Fruit fly (Drosophila melanogaster) whole organism, adult: ENCODE measurements around the gene Or85f.

ENCODE experiments used
- CG11617 ChIP-seq: fragments of 200-800 bp; sonication (Bioruptor generic); optimal IDR thresholded peaks from 2 replicates; lab custom pipeline; 2017; ENCODE audit warnings: mild to moderate bottlenecking, missing biosample characterization, missing genetic modification reagents, missing genetic modification characterization
- CG12768 ChIP-seq: fragments of 200-800 bp; sonication (Bioruptor generic); optimal IDR thresholded peaks from 2 replicates; lab custom pipeline; 2017; ENCODE audit warnings: missing biosample characterization, missing genetic modification characterization, mild to moderate bottlenecking, moderate library complexity, missing genetic modification reagents
- CG14711 ChIP-seq: fragments of 200-800 bp; sonication (Bioruptor generic); optimal IDR thresholded peaks from 2 replicates; lab custom pipeline; 2018; ENCODE audit warnings: missing biosample characterization, mild to moderate bottlenecking, missing genetic modification characterization, moderate library complexity
- CG1620 ChIP-seq: fragments of 200-800 bp; sonication (Bioruptor generic); optimal IDR thresholded peaks from 2 replicates; lab custom pipeline; 2016; ENCODE audit warnings: missing biosample characterization, missing genetic modification characterization
- CG33017 ChIP-seq: fragments of 200-800 bp; sonication (Bioruptor generic); optimal IDR thresholded peaks from 2 replicates; lab custom pipeline; 2018; ENCODE audit warnings: missing biosample characterization, mild to moderate bottlenecking, missing genetic modification characterization, moderate library complexity
- CG5204 ChIP-seq: fragments of 200-800 bp; sonication (Bioruptor generic); optimal IDR thresholded peaks from 2 replicates; lab custom pipeline; 2016; ENCODE audit warnings: missing biosample characterization, missing genetic modification characterization
- CG7045 ChIP-seq: fragments of 200-800 bp; sonication (Bioruptor generic); optimal IDR thresholded peaks from 2 replicates; lab custom pipeline; 2017; ENCODE audit warnings: missing biosample characterization, mild to moderate bottlenecking, missing genetic modification characterization
- CG7101 ChIP-seq: fragments of 200-800 bp; sonication (Bioruptor generic); optimal IDR thresholded peaks from 2 replicates; lab custom pipeline; 2018; ENCODE audit warnings: missing biosample characterization, mild to moderate bottlenecking, missing genetic modification characterization, moderate library complexity
- Clk ChIP-seq: fragments of 200-800 bp; sonication (Bioruptor generic); optimal IDR thresholded peaks from 2 replicates; lab custom pipeline; 2017; ENCODE audit warnings: missing biosample characterization, missing genetic modification characterization
- Crg-1 ChIP-seq: fragments of 200-800 bp; sonication (Bioruptor generic); optimal IDR thresholded peaks from 2 replicates; lab custom pipeline; 2016; ENCODE audit warnings: missing biosample characterization, missing genetic modification characterization
- Hr96 ChIP-seq: fragments of 200-800 bp; sonication (Bioruptor generic); optimal IDR thresholded peaks from 2 replicates; lab custom pipeline; 2016; ENCODE audit warnings: missing biosample characterization, missing genetic modification characterization
- Mnt ChIP-seq: fragments of 200-800 bp; sonication (Bioruptor generic); optimal IDR thresholded peaks from 2 replicates; lab custom pipeline; 2016; ENCODE audit warnings: missing biosample characterization, mild to moderate bottlenecking, missing genetic modification characterization
- bab1 ChIP-seq: fragments of 200-800 bp; sonication (Bioruptor generic); optimal IDR thresholded peaks from 3 replicates; lab custom pipeline; 2019; ENCODE audit warnings: missing biosample characterization, mild to moderate bottlenecking, missing genetic modification characterization, moderate library complexity
- cic ChIP-seq: fragments of 200-800 bp; sonication (Bioruptor generic); optimal IDR thresholded peaks from 2 replicates; lab custom pipeline; 2017; ENCODE audit warnings: missing biosample characterization, mild to moderate bottlenecking, missing genetic modification characterization, moderate library complexity
- cnc ChIP-seq, 2 experiments: fragments of >200 bp; optimal IDR thresholded peaks; 2 replicates each; lab custom pipeline; 2017
- kay ChIP-seq: fragments of 200-800 bp; sonication (Bioruptor generic); peaks from one replicate; lab custom pipeline; 2016; ENCODE audit warnings: missing biosample characterization, missing genetic modification characterization, borderline replicate concordance
- ovo ChIP-seq: fragments of 200-800 bp; sonication (Bioruptor generic); optimal IDR thresholded peaks from 2 replicates; lab custom pipeline; 2016; ENCODE audit warnings: missing biosample characterization, missing genetic modification characterization
- pad ChIP-seq: fragments of 200-800 bp; sonication (Bioruptor generic); optimal IDR thresholded peaks from 3 replicates; lab custom pipeline; 2017; ENCODE audit warnings: missing biosample characterization, missing genetic modification characterization, mild to moderate bottlenecking, moderate library complexity, missing genetic modification reagents
- tj ChIP-seq: fragments of 200-800 bp; sonication (Bioruptor generic); optimal IDR thresholded peaks from 3 replicates; lab custom pipeline; 2017; ENCODE audit warnings: missing biosample characterization, mild to moderate bottlenecking, missing genetic modification characterization, moderate library complexity
- toe ChIP-seq: fragments of 200-800 bp; sonication (Bioruptor generic); optimal IDR thresholded peaks from 2 replicates; lab custom pipeline; 2016; ENCODE audit warnings: missing biosample characterization, missing genetic modification characterization

The Or85f gene

dm6 chr3R:9392421-9392820 is 5.6 kb upstream of the Or85f start:
- TF ChIP-seq Hr96 (GFP tag; lab: Kevin White, UChicago) (no peak), Crg-1 (GFP tag; lab: Kevin White, UChicago) (no peak), CG7101 (tag; lab: Kevin White, UChicago) (no peak), toe (GFP tag; lab: Kevin White, UChicago) (no peak), cic (GFP tag; lab: Kevin White, UChicago) (no peak), CG33017 (no peak), CG5204 (GFP tag; lab: Kevin White, UChicago) (no peak), Mnt (GFP tag; lab: Kevin White, UChicago) (no peak), kay (GFP tag; lab: Kevin White, UChicago) (no peak), CG1620 (no peak), bab1 (GFP tag; lab: Kevin White, UChicago) (no peak), Clk (no peak), CG7045 (GFP tag; lab: Kevin White, UChicago) (no peak), tj (GFP tag; lab: Kevin White, UChicago) (no peak), pad (no peak), CG12768 (no peak)

dm6 chr3R:9393542-9394025 is 4.4 kb upstream of the Or85f start:
- TF ChIP-seq ovo (GFP tag; lab: Kevin White, UChicago) (no peak), Crg-1 (GFP tag; lab: Kevin White, UChicago) (no peak), CG1620 (no peak), CG14711 (tag; lab: Kevin White, UChicago) (peak; percentile 29), Hr96 (GFP tag; lab: Kevin White, UChicago) (no peak)

- no peak for TF ChIP-seq CG14711 (tag; lab: Kevin White, UChicago)
- peak; percentile 26 for TF ChIP-seq CG33017
- TF ChIP-seq kay (GFP tag; lab: Kevin White, UChicago) = no peak
- peak; percentile 25 for TF ChIP-seq CG11617 (GFP tag; lab: Kevin White, UChicago)
- no peak for TF ChIP-seq cnc (optimal IDR thresholded peaks at IDR 0.05; lab: Kevin White, UChicago)
- TF ChIP-seq cic (GFP tag; lab: Kevin White, UChicago) = no peak
- TF ChIP-seq toe (GFP tag; lab: Kevin White, UChicago) = peak; percentile 25
- TF ChIP-seq CG1620 = peak; percentile 14
- TF ChIP-seq CG7101 (tag; lab: Kevin White, UChicago) = peak; percentile 28
- peak; percentile 60 for TF ChIP-seq Mnt (GFP tag; lab: Kevin White, UChicago)
- TF ChIP-seq ovo (GFP tag; lab: Kevin White, UChicago) = no peak
- TF ChIP-seq pad = no peak
- TF ChIP-seq Crg-1 (GFP tag; lab: Kevin White, UChicago) = no peak
- TF ChIP-seq CG12768 = peak; percentile 36
- TF ChIP-seq tj (GFP tag; lab: Kevin White, UChicago) = peak; percentile 45
- TF ChIP-seq Clk = no peak
- no peak for TF ChIP-seq CG5204 (GFP tag; lab: Kevin White, UChicago)
- peak; percentile 35 for TF ChIP-seq Hr96 (GFP tag; lab: Kevin White, UChicago)
- TF ChIP-seq bab1 (GFP tag; lab: Kevin White, UChicago) = peak; percentile 22
- TF ChIP-seq CG7045 (GFP tag; lab: Kevin White, UChicago) = peak; percentile 28
Measured at dm6 chr3R:9394385-9395042, 3.5 kb upstream of the Or85f start, which contains the start of gene FER. TSS of gene FER (minus strand) at chr3R:9394546.

DNA sequence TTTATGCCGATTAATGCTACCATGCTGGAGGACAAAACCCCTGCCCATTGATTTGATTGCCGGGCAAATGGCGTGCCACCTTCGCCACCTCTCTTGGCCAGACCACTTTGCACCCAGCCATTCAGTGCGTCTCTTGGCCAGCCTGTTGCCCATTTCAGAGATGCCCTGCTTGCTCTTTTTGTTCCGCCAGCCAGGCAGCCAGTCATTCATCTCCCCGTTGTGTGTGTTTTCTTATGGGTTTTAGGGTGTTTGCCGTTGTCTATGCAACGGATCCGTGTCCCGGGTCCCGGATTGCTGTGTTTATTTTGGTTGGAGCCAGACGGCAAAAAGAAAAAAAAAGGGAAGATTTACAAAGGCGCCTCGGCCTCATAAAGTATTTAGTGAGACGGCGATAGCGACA is 2.0 kb upstream of the Or85f start:
- no peak for TF ChIP-seq CG7045 (GFP tag; lab: Kevin White, UChicago)
- TF ChIP-seq ovo (GFP tag; lab: Kevin White, UChicago) = no peak
- no peak for TF ChIP-seq CG7101 (tag; lab: Kevin White, UChicago)
- TF ChIP-seq CG33017 = no peak

- TF ChIP-seq cnc (optimal IDR thresholded peaks at IDR 0.05; lab: Kevin White, UChicago) = no peak
- no peak for TF ChIP-seq cic (GFP tag; lab: Kevin White, UChicago)
- TF ChIP-seq CG5204 (GFP tag; lab: Kevin White, UChicago) = no peak
- no peak for TF ChIP-seq CG1620
- no peak for TF ChIP-seq Mnt (GFP tag; lab: Kevin White, UChicago)
Measured at dm6 chr3R:9399074-9399473, 1.1 kb downstream of the Or85f start.

- TF ChIP-seq Crg-1 (GFP tag; lab: Kevin White, UChicago) (peak; percentile 70), CG11617 (GFP tag; lab: Kevin White, UChicago) (peak; percentile 82), tj (GFP tag; lab: Kevin White, UChicago) (peak; percentile 52), Mnt (GFP tag; lab: Kevin White, UChicago) (peak; percentile 62), CG33017 (peak; percentile 76), Clk (peak; percentile 5), bab1 (GFP tag; lab: Kevin White, UChicago) (peak; percentile 93), CG7045 (GFP tag; lab: Kevin White, UChicago) (peak; percentile 65), CG14711 (tag; lab: Kevin White, UChicago) (peak; percentile 84), toe (GFP tag; lab: Kevin White, UChicago) (peak; percentile 62), Hr96 (GFP tag; lab: Kevin White, UChicago) (peak; percentile 34), cic (GFP tag; lab: Kevin White, UChicago) (no peak), cnc (optimal IDR thresholded peaks at IDR 0.05; lab: Kevin White, UChicago) (no peak), CG1620 (peak; percentile 69), CG5204 (GFP tag; lab: Kevin White, UChicago) (peak; percentile 52), CG12768 (peak; percentile 72), pad (peak; percentile 56), ovo (GFP tag; lab: Kevin White, UChicago) (no peak), CG7101 (tag; lab: Kevin White, UChicago) (peak; percentile 89), kay (GFP tag; lab: Kevin White, UChicago) (no peak)
Measured at dm6 chr3R:9399951-9400392, 2.0 kb downstream of the Or85f start, which contains the start of gene CG34117. TSS of gene CG34117 (minus strand) at chr3R:9400053.
